Fruit fly (Drosophila melanogaster): ENCODE measurements around the gene CG34130.
A peak's percentile ranks its signal among the peaks of the same experiment; 100 is the strongest.

The CG34130 gene

DNA sequence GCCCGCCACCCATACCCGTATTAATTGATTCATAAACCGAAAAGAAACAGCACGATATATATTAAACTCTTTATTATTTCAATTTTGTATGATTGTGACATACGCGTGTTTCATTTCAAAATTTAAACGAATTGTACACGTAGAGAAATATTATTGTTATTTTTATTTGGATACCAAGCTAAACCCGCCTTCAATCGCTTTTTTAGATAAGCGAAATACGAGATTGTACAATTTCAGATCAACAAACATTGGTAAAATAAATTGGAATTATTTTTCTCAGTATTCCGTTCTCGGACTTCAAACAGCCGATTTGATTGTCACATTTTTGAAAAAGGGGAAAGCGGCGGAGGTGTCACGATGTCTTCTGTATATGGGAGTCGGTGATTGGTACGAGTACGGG is 45.3 kb upstream of the CG34130 start (continued):
- TF ChIP-seq CG12769 (tag; optimal IDR thresholded peaks at IDR 0.05) = peak; percentile 66
- peak; percentile 4 for TF ChIP-seq CG18619 (GFP tag; optimal IDR thresholded peaks at IDR 0.05)
- peak; percentile 59; the same call in 1 of the 2 replicates for TF ChIP-seq CG10366 (GFP tag; IDR thresholded peaks at IDR 0.05)
- TF ChIP-seq lab (GFP tag; optimal IDR thresholded peaks at IDR 0.05) = peak; percentile 43
- TF ChIP-seq Fer3 (tag; optimal IDR thresholded peaks at IDR 0.05) = peak; percentile 14
- no peak for TF ChIP-seq MTF-1 (GFP tag; optimal IDR thresholded peaks at IDR 0.05; ENCODE audit: borderline replicate concordance)
- TF ChIP-seq Xbp1 (GFP tag; optimal IDR thresholded peaks at IDR 0.05) = peak; percentile 66
- no peak for TF ChIP-seq pan (optimal IDR thresholded peaks at IDR 0.05)
- peak in 1 of 2 experiments; percentile 59 for TF ChIP-seq pan (GFP tag; optimal IDR thresholded peaks at IDR 0.05 in 1 of 2, IDR thresholded peaks at IDR 0.05 in 1 of 2)
- peak; percentile 23 for TF ChIP-seq CG15514 (GFP tag; optimal IDR thresholded peaks at IDR 0.05)
- no peak for TF ChIP-seq CG10274 (GFP tag; optimal IDR thresholded peaks at IDR 0.05)
- TF ChIP-seq CG10979 (tag; optimal IDR thresholded peaks at IDR 0.05) = peak; percentile 19
- TF ChIP-seq HHEX (GFP tag; optimal IDR thresholded peaks at IDR 0.05) = peak; percentile 34
- no peak for TF ChIP-seq Optix (GFP tag; IDR thresholded peaks at IDR 0.05)
- peak; percentile 5 for TF ChIP-seq Myb (GFP tag; optimal IDR thresholded peaks at IDR 0.05)
- TF ChIP-seq CG11504 (tag; optimal IDR thresholded peaks at IDR 0.05) = peak; percentile 56
- no peak for TF ChIP-seq Sry-β (GFP tag; optimal IDR thresholded peaks at IDR 0.05)
- TF ChIP-seq cas (GFP tag; IDR thresholded peaks at IDR 0.05) = no peak
- no peak for TF ChIP-seq Tbp (GFP tag; optimal IDR thresholded peaks at IDR 0.05)
- peak; percentile 50; the same call in 2 of the 3 replicates for TF ChIP-seq otp (GFP tag; IDR thresholded peaks at IDR 0.05)
- TF ChIP-seq ttk (GFP tag; IDR thresholded peaks at IDR 0.05) = peak; percentile 22; the same call in 1 of the 2 replicates
- no peak for TF ChIP-seq Trl (optimal IDR thresholded peaks at IDR 0.05)
- peak; percentile 13 for TF ChIP-seq Trl (GFP tag; optimal IDR thresholded peaks at IDR 0.05)
- TF ChIP-seq CG3065 (GFP tag; optimal IDR thresholded peaks at IDR 0.05) = no peak
- no peak for TF ChIP-seq dati (GFP tag; IDR thresholded peaks at IDR 0.05)
- peak; percentile 54 for TF ChIP-seq Blimp-1 (GFP tag; optimal IDR thresholded peaks at IDR 0.05)
- peak; percentile 28 for TF ChIP-seq D19A (tag; optimal IDR thresholded peaks at IDR 0.05)
- no peak for TF ChIP-seq CG8290 (GFP tag; optimal IDR thresholded peaks at IDR 0.05)
- TF ChIP-seq CG8290 (tag; optimal IDR thresholded peaks at IDR 0.05) = peak in 1 of 2 experiments; percentile 42
- TF ChIP-seq CG14050 (GFP tag; IDR thresholded peaks at IDR 0.05) = peak; percentile 27; the same call in 1 of the 3 replicates
- TF ChIP-seq amos (GFP tag; IDR thresholded peaks at IDR 0.05; ENCODE audit: partially characterized antibody) = no peak
- TF ChIP-seq CG6272 (GFP tag; IDR thresholded peaks at IDR 0.05) = no peak
- TF ChIP-seq hkb (optimal IDR thresholded peaks at IDR 0.05) = no peak
- peak; percentile 70 for TF ChIP-seq hkb (GFP tag; IDR thresholded peaks at IDR 0.05)
- no peak for TF ChIP-seq onecut (GFP tag; IDR thresholded peaks at IDR 0.05)
- TF ChIP-seq Usf (GFP tag; optimal IDR thresholded peaks at IDR 0.05) = no peak
- no peak for TF ChIP-seq hth (optimal IDR thresholded peaks at IDR 0.05)
- no peak for TF ChIP-seq lov (optimal IDR thresholded peaks at IDR 0.05)
- TF ChIP-seq lov (GFP tag; IDR thresholded peaks at IDR 0.05) = no peak
- TF ChIP-seq CG11695 (GFP tag; IDR thresholded peaks at IDR 0.05) = peak; percentile 47; the same call in 1 of the 3 replicates
- TF ChIP-seq CG10209 (GFP tag; optimal IDR thresholded peaks at IDR 0.05) = peak; percentile 41
- TF ChIP-seq CG31388 (GFP tag; optimal IDR thresholded peaks at IDR 0.05) = no peak
- TF ChIP-seq corto (GFP tag; optimal IDR thresholded peaks at IDR 0.05) = no peak
- peak; percentile 10 for TF ChIP-seq CG13624 (GFP tag; optimal IDR thresholded peaks at IDR 0.05)
- TF ChIP-seq CG12236 (GFP tag; optimal IDR thresholded peaks at IDR 0.05) = no peak
- TF ChIP-seq Dip3 (GFP tag; optimal IDR thresholded peaks at IDR 0.05) = peak; percentile 22
- peak; percentile 7 for TF ChIP-seq Chrac-16 (GFP tag; optimal IDR thresholded peaks at IDR 0.05)
- no peak for TF ChIP-seq yki (optimal IDR thresholded peaks at IDR 0.05)
- peak; percentile 41 for TF ChIP-seq lilli (GFP tag; optimal IDR thresholded peaks at IDR 0.05)
- TF ChIP-seq B-H1 (GFP tag; IDR thresholded peaks at IDR 0.05) = peak; percentile 33; the same call in 2 of the 3 replicates
- TF ChIP-seq CG6689 (GFP tag; IDR thresholded peaks at IDR 0.05) = peak; percentile 48
- TF ChIP-seq CG8944 (GFP tag; optimal IDR thresholded peaks at IDR 0.05) = peak; percentile 7
- no peak for TF ChIP-seq CG14860 (GFP tag; IDR thresholded peaks at IDR 0.05; ENCODE audit: partially characterized antibody)

All from whole organism, embryonic.